Worm (Caenorhabditis elegans) whole organism, L4 larva: Measurements from ENCODE around the gene zif-1.

Source experiments
- fos-1 ChIP-seq: fragments of 150-350 bp; optimal IDR thresholded peaks from 2 replicates; lab custom pipeline; 2014; ENCODE audit warnings: missing biosample characterization, missing genetic modification characterization
- nhr-11 ChIP-seq: fragments of 150-350 bp; optimal IDR thresholded peaks from 2 replicates; lab custom pipeline; 2014; ENCODE audit warnings: missing biosample characterization, missing genetic modification characterization
- nhr-48 ChIP-seq: sonication (generic microtip); optimal IDR thresholded peaks from 2 replicates; lab custom pipeline; 2016; ENCODE audit warnings: mild to moderate bottlenecking, missing genetic modification characterization, missing compliant biosample characterization
- unc-130 ChIP-seq: sonication (generic microtip); optimal IDR thresholded peaks from 2 replicates; lab custom pipeline; 2016; ENCODE audit warnings: missing genetic modification reagents, missing genetic modification characterization, missing compliant biosample characterization

- no peak for TF ChIP-seq nhr-48
- TF ChIP-seq nhr-11 (tag; lab: Kevin White, UChicago): peak; percentile 68
- no peak for TF ChIP-seq fos-1 (tag; lab: Kevin White, UChicago)
- TF ChIP-seq unc-130: no peak
These were observed 17.6 kb upstream of the zif-1 start for ce11 chrIII:8984960-8985359.
